ENCODE assay signal across 3 worm cellular contexts in genomic region chrIII:7891573-7892306, ce11.
TF ChIP-seq lines count a peak whose summit lies in the region.

Gene ZK688.5, minus strand, starts transcription at chrIII:7891623.
Gene fahd-1, plus strand, starts transcription at chrIII:7892256.

TF ChIP-seq in whole organism, L1 larva, 84 proteins besides CTCF, POLR2A, EP300 and RAD21 (continued from another document and continues in another):
- TF ChIP-seq hlh-17 (GFP tag; optimal IDR thresholded peaks at IDR 0.05; lab: Kevin White, UChicago; ENCODE audit: borderline replicate concordance) (no peak), tlp-1 (tag; optimal IDR thresholded peaks at IDR 0.05; lab: Kevin White, UChicago) (no peak), C34B4.2 (tag; optimal IDR thresholded peaks at IDR 0.05; lab: Kevin White, UChicago) (no peak), snpc-4 (tag; optimal IDR thresholded peaks at IDR 0.05; lab: Kevin White, UChicago) (peak; percentile 51), nhr-12 (tag; optimal IDR thresholded peaks at IDR 0.05; lab: Kevin White, UChicago) (no peak), unc-98 (GFP tag; IDR thresholded peaks at IDR 0.05; lab: Robert Waterston, UW) (no peak), ama-1 (optimal IDR thresholded peaks at IDR 0.05; lab: Kevin White, UChicago) (no peak), ceh-63 (GFP tag; optimal IDR thresholded peaks at IDR 0.05; lab: Kevin White, UChicago) (no peak), nhr-11 (tag; optimal IDR thresholded peaks at IDR 0.05; lab: Kevin White, UChicago) (no peak), ceh-82 (tag; optimal IDR thresholded peaks at IDR 0.05; lab: Kevin White, UChicago) (peak; percentile 5 to 80 (median 47)), fos-1 (tag; optimal IDR thresholded peaks at IDR 0.05; lab: Kevin White, UChicago) (no peak), egl-27 (tag; optimal IDR thresholded peaks at IDR 0.05; lab: Kevin White, UChicago) (no peak), swsn-7 (tag; optimal IDR thresholded peaks at IDR 0.05; lab: Kevin White, UChicago) (peak; percentile 76), alr-1 (tag; optimal IDR thresholded peaks at IDR 0.05; lab: Kevin White, UChicago; ENCODE audit: borderline replicate concordance) (no peak), lin-15B (tag; optimal IDR thresholded peaks at IDR 0.05; lab: Kevin White, UChicago) (no peak), lir-3 (tag; optimal IDR thresholded peaks at IDR 0.05; lab: Kevin White, UChicago; ENCODE audit: poor library complexity) (no peak), mdl-1 (tag; optimal IDR thresholded peaks at IDR 0.05; lab: Kevin White, UChicago) (peak in 1 of 2 experiments; percentile 82), tbx-2 (tag; optimal IDR thresholded peaks at IDR 0.05; lab: Kevin White, UChicago) (peak; percentile 62), pag-3 (tag; optimal IDR thresholded peaks at IDR 0.05; lab: Kevin White, UChicago; ENCODE audit: borderline replicate concordance, insufficient read depth) (no peak), zip-4 (GFP tag; optimal IDR thresholded peaks at IDR 0.05; lab: Kevin White, UChicago) (no peak), aly-2 (tag; optimal IDR thresholded peaks at IDR 0.05; lab: Kevin White, UChicago) (no peak), mab-9 (GFP tag; IDR thresholded peaks at IDR 0.05; lab: Robert Waterston, UW) (no peak), dsc-1 (tag; optimal IDR thresholded peaks at IDR 0.05; lab: Kevin White, UChicago) (peak; percentile 39), irx-1 (tag; optimal IDR thresholded peaks at IDR 0.05; lab: Kevin White, UChicago) (no peak), pqm-1 (tag; optimal IDR thresholded peaks at IDR 0.05; lab: Kevin White, UChicago) (no peak), efl-1 (optimal IDR thresholded peaks at IDR 0.05; lab: Kevin White, UChicago) (peak; percentile 72 to 77), efl-1 (GFP tag; optimal IDR thresholded peaks at IDR 0.05 in 1 of 2; lab: Kevin White, UChicago) (peak; percentile 27 to 94), elt-2 (tag; optimal IDR thresholded peaks at IDR 0.05; lab: Kevin White, UChicago) (peak; percentile 21), lsy-2 (tag; optimal IDR thresholded peaks at IDR 0.05; lab: Kevin White, UChicago) (peak; percentile 62 to 77), ztf-4 (tag; optimal IDR thresholded peaks at IDR 0.05; lab: Kevin White, UChicago) (peak; percentile 34), lin-39 (tag; optimal IDR thresholded peaks at IDR 0.05; lab: Kevin White, UChicago) (no peak), vab-15 (tag; optimal IDR thresholded peaks at IDR 0.05; lab: Kevin White, UChicago) (no peak), mep-1 (tag; optimal IDR thresholded peaks at IDR 0.05; lab: Kevin White, UChicago) (peak; percentile 70), nhr-76 (tag; optimal IDR thresholded peaks at IDR 0.05; lab: Kevin White, UChicago) (no peak), lin-35 (GFP tag; optimal IDR thresholded peaks at IDR 0.05; lab: Kevin White, UChicago) (peak; percentile 70 to 71), egl-13 (tag; optimal IDR thresholded peaks at IDR 0.05; lab: Kevin White, UChicago) (no peak), hpl-2 (GFP tag; optimal IDR thresholded peaks at IDR 0.05; lab: Kevin White, UChicago) (no peak), dpl-1 (GFP tag; optimal IDR thresholded peaks at IDR 0.05; lab: Kevin White, UChicago) (peak; percentile 43 to 50 (median 49)), unc-86 (tag; optimal IDR thresholded peaks at IDR 0.05; lab: Kevin White, UChicago) (peak; percentile 34), snu-23 (GFP tag; optimal IDR thresholded peaks at IDR 0.05; lab: Kevin White, UChicago) (peak; percentile 81), ceh-88 (GFP tag; IDR thresholded peaks at IDR 0.05; lab: Robert Waterston, UW) (no peak), nhr-237 (tag; optimal IDR thresholded peaks at IDR 0.05; lab: Kevin White, UChicago) (peak; percentile 10), hlh-4 (tag; optimal IDR thresholded peaks at IDR 0.05; lab: Kevin White, UChicago) (no peak), sox-4 (tag; optimal IDR thresholded peaks at IDR 0.05; lab: Kevin White, UChicago) (no peak)

TF ChIP-seq in whole organism, L3 larva, 47 proteins besides CTCF, POLR2A, EP300 and RAD21 (continued from another document):
- no peak for TF ChIP-seq nhr-12 (tag; optimal IDR thresholded peaks at IDR 0.05; lab: Kevin White, UChicago)
- TF ChIP-seq nhr-23 (tag; optimal IDR thresholded peaks at IDR 0.05; lab: Kevin White, UChicago), result peak; percentile 66
- no peak for TF ChIP-seq ztf-4 (tag; optimal IDR thresholded peaks at IDR 0.05; lab: Kevin White, UChicago)
- TF ChIP-seq ceh-28 (tag; optimal IDR thresholded peaks at IDR 0.05; lab: Kevin White, UChicago), result peak; percentile 66
- no peak for TF ChIP-seq fkh-10 (GFP tag; optimal IDR thresholded peaks at IDR 0.05; lab: Kevin White, UChicago)
- no peak for TF ChIP-seq nhr-28 (tag; optimal IDR thresholded peaks at IDR 0.05; lab: Kevin White, UChicago)
- peak; percentile 12 for TF ChIP-seq pqm-1 (tag; optimal IDR thresholded peaks at IDR 0.05; lab: Kevin White, UChicago)
- peak; percentile 56 for TF ChIP-seq ama-1 (optimal IDR thresholded peaks at IDR 0.05; lab: Kevin White, UChicago)
- TF ChIP-seq elt-1 (tag; optimal IDR thresholded peaks at IDR 0.05; lab: Kevin White, UChicago), result no peak
- peak; percentile 80 for TF ChIP-seq pha-4 (tag; optimal IDR thresholded peaks at IDR 0.05; lab: Kevin White, UChicago)
- no peak for TF ChIP-seq unc-39 (tag; optimal IDR thresholded peaks at IDR 0.05; lab: Kevin White, UChicago)
- TF ChIP-seq zag-1 (tag; optimal IDR thresholded peaks at IDR 0.05; lab: Kevin White, UChicago), result no peak
- TF ChIP-seq sea-2 (GFP tag; optimal IDR thresholded peaks at IDR 0.05; lab: Kevin White, UChicago), result no peak
- peak; percentile 75 for TF ChIP-seq nhr-43 (tag; optimal IDR thresholded peaks at IDR 0.05; lab: Kevin White, UChicago; ENCODE audit: poor library complexity, severe bottlenecking)
- no peak for TF ChIP-seq ceh-16 (tag; optimal IDR thresholded peaks at IDR 0.05; lab: Kevin White, UChicago)
- no peak for TF ChIP-seq fkh-2 (tag; optimal IDR thresholded peaks at IDR 0.05; lab: Kevin White, UChicago)
- no peak for TF ChIP-seq nhr-237 (tag; optimal IDR thresholded peaks at IDR 0.05; lab: Kevin White, UChicago)
- TF ChIP-seq snpc-4 (tag; optimal IDR thresholded peaks at IDR 0.05; lab: Kevin White, UChicago), result peak; percentile 47
- TF ChIP-seq nhr-25 (tag; optimal IDR thresholded peaks at IDR 0.05; lab: Kevin White, UChicago), result peak; percentile 91
- no peak for TF ChIP-seq ztf-11 (tag; optimal IDR thresholded peaks at IDR 0.05; lab: Kevin White, UChicago)
- peak; percentile 44 for TF ChIP-seq egl-5 (tag; optimal IDR thresholded peaks at IDR 0.05; lab: Kevin White, UChicago)
- TF ChIP-seq eor-1 (tag; optimal IDR thresholded peaks at IDR 0.05; lab: Kevin White, UChicago), result no peak
- TF ChIP-seq ceh-82 (tag; optimal IDR thresholded peaks at IDR 0.05; lab: Kevin White, UChicago), result peak; percentile 25
- peak; percentile 77 for TF ChIP-seq hmg-11 (tag; optimal IDR thresholded peaks at IDR 0.05; lab: Kevin White, UChicago)
- no peak for TF ChIP-seq aly-2 (tag; optimal IDR thresholded peaks at IDR 0.05; lab: Kevin White, UChicago)
- TF ChIP-seq skn-1 (tag; optimal IDR thresholded peaks at IDR 0.05; lab: Kevin White, UChicago), result no peak
- no peak for TF ChIP-seq tbx-2 (tag; optimal IDR thresholded peaks at IDR 0.05; lab: Kevin White, UChicago)

TF ChIP-seq in whole organism, young adult, 124 proteins besides CTCF, POLR2A, EP300 and RAD21 (continued from another document and continues in another):
- TF ChIP-seq F57A8.1 (GFP tag; optimal IDR thresholded peaks at IDR 0.05; lab: Kevin White, UChicago) (no peak), aptf-2 (GFP tag; conservative IDR thresholded peaks at IDR 0.05; lab: Robert Waterston, UW) (no peak), atf-7 (tag; optimal IDR thresholded peaks at IDR 0.05; lab: Kevin White, UChicago) (no peak), let-526 (GFP tag; IDR thresholded peaks at IDR 0.05; lab: Robert Waterston, UW) (peak; percentile 50; the same call in 1 of the 2 replicates), ztf-3 (GFP tag; optimal IDR thresholded peaks at IDR 0.05; lab: Kevin White, UChicago) (no peak), ceh-91 (GFP tag; IDR thresholded peaks at IDR 0.05; lab: Robert Waterston, UW) (no peak), B0336.3 (GFP tag; IDR thresholded peaks at IDR 0.05; lab: Robert Waterston, UW) (0 out of 2 replicates have a peak, but pooled peaks have one; percentile 52), snpc-1.1 (tag; optimal IDR thresholded peaks at IDR 0.05; lab: Kevin White, UChicago; ENCODE audit: insufficient read depth) (no peak), efl-1 (GFP tag; optimal IDR thresholded peaks at IDR 0.05; lab: Kevin White, UChicago) (no peak), athp-1 (tag; optimal IDR thresholded peaks at IDR 0.05; lab: Kevin White, UChicago) (no peak), ztf-18 (tag; optimal IDR thresholded peaks at IDR 0.05; lab: Kevin White, UChicago) (no peak), lin-35 (GFP tag; optimal IDR thresholded peaks at IDR 0.05; lab: Kevin White, UChicago) (no peak), hlh-26 (GFP tag; conservative IDR thresholded peaks at IDR 0.05; lab: Robert Waterston, UW) (no peak), rpc-1 (optimal IDR thresholded peaks at IDR 0.05; lab: Kevin White, UChicago) (no peak), rpc-1 (tag; optimal IDR thresholded peaks at IDR 0.05; lab: Kevin White, UChicago) (no peak), nhr-120 (GFP tag; IDR thresholded peaks at IDR 0.05; lab: Robert Waterston, UW) (no peak), xnd-1 (tag; optimal IDR thresholded peaks at IDR 0.05; lab: Kevin White, UChicago) (no peak), nhr-80 (tag; optimal IDR thresholded peaks at IDR 0.05; lab: Kevin White, UChicago) (peak; percentile 91), B0261.1 (tag; optimal IDR thresholded peaks at IDR 0.05; lab: Kevin White, UChicago) (no peak), him-1 (tag; optimal IDR thresholded peaks at IDR 0.05; lab: Kevin White, UChicago) (no peak), fkh-3 (tag; optimal IDR thresholded peaks at IDR 0.05; lab: Kevin White, UChicago) (no peak), egl-18 (GFP tag; IDR thresholded peaks at IDR 0.05; lab: Robert Waterston, UW) (no peak), rcor-1 (GFP tag; IDR thresholded peaks at IDR 0.05; lab: Robert Waterston, UW) (no peak; the same call in 1 of the 2 replicates), ZK185.1 (tag; optimal IDR thresholded peaks at IDR 0.05; lab: Kevin White, UChicago; ENCODE audit: poor library complexity, severe bottlenecking) (peak; percentile 26), zim-3 (tag; optimal IDR thresholded peaks at IDR 0.05; lab: Kevin White, UChicago) (no peak), unc-62 (GFP tag; optimal IDR thresholded peaks at IDR 0.05; lab: Kevin White, UChicago) (peak; percentile 23), ceh-100 (GFP tag; IDR thresholded peaks at IDR 0.05; lab: Robert Waterston, UW) (no peak), dpff-1 (tag; optimal IDR thresholded peaks at IDR 0.05; lab: Kevin White, UChicago) (no peak), lsy-27 (tag; optimal IDR thresholded peaks at IDR 0.05; lab: Kevin White, UChicago; ENCODE audit: borderline replicate concordance, insufficient read depth) (peak; percentile 71), attf-3 (GFP tag; conservative IDR thresholded peaks at IDR 0.05; lab: Robert Waterston, UW) (0 out of 2 replicates have a peak, but pooled peaks have one; percentile 22), T26A5.8 (tag; optimal IDR thresholded peaks at IDR 0.05; lab: Kevin White, UChicago) (no peak), snpc-1.3 (tag; optimal IDR thresholded peaks at IDR 0.05; lab: Kevin White, UChicago; ENCODE audit: insufficient read depth) (no peak), egl-44 (GFP tag; IDR thresholded peaks at IDR 0.05; lab: Robert Waterston, UW) (no peak), ccch-3 (GFP tag; optimal IDR thresholded peaks at IDR 0.05; lab: Kevin White, UChicago) (no peak), lir-1 (GFP tag; conservative IDR thresholded peaks at IDR 0.05; lab: Robert Waterston, UW) (no peak), ets-4 (GFP tag; optimal IDR thresholded peaks at IDR 0.05; lab: Kevin White, UChicago) (no peak), ztf-25 (GFP tag; IDR thresholded peaks at IDR 0.05; lab: Robert Waterston, UW) (no peak), unc-130 (GFP tag; optimal IDR thresholded peaks at IDR 0.05; lab: Kevin White, UChicago) (no peak), die-1 (tag; optimal IDR thresholded peaks at IDR 0.05; lab: Kevin White, UChicago) (no peak), Y79H2A.3 (GFP tag; conservative IDR thresholded peaks at IDR 0.05; lab: Robert Waterston, UW) (no peak), tbx-9 (tag; optimal IDR thresholded peaks at IDR 0.05; lab: Kevin White, UChicago; ENCODE audit: borderline replicate concordance) (no peak), Y53F4B.3 (GFP tag; IDR thresholded peaks at IDR 0.05; lab: Robert Waterston, UW) (no peak), rec-8 (tag; optimal IDR thresholded peaks at IDR 0.05; lab: Kevin White, UChicago) (no peak), nfya-1 (tag; optimal IDR thresholded peaks at IDR 0.05; lab: Kevin White, UChicago; ENCODE audit: borderline replicate concordance, insufficient read depth) (no peak), somi-1 (GFP tag; optimal IDR thresholded peaks at IDR 0.05; lab: Kevin White, UChicago) (peak; percentile 43), D2030.7 (GFP tag; IDR thresholded peaks at IDR 0.05; lab: Robert Waterston, UW) (no peak), lin-40 (tag; optimal IDR thresholded peaks at IDR 0.05; lab: Kevin White, UChicago) (peak; percentile 69), bed-2 (GFP tag; IDR thresholded peaks at IDR 0.05; lab: Robert Waterston, UW) (no peak), K12H6.12 (tag; optimal IDR thresholded peaks at IDR 0.05; lab: Kevin White, UChicago) (peak; percentile 34), hmg-1.2 (GFP tag; IDR thresholded peaks at IDR 0.05; lab: Robert Waterston, UW) (peak; percentile 87; the same call in 1 of the 2 replicates), cebp-1 (GFP tag; IDR thresholded peaks at IDR 0.05; lab: Robert Waterston, UW) (no peak), cebp-1 (tag; optimal IDR thresholded peaks at IDR 0.05; lab: Kevin White, UChicago) (peak; percentile 75), C06A6.2 (GFP tag; conservative IDR thresholded peaks at IDR 0.05; lab: Robert Waterston, UW) (0 out of 2 replicates have a peak, but pooled peaks have one; percentile 35), mel-28 (tag; optimal IDR thresholded peaks at IDR 0.05; lab: Kevin White, UChicago; ENCODE audit: borderline replicate concordance) (no peak), dox-1 (GFP tag; IDR thresholded peaks at IDR 0.05; lab: Robert Waterston, UW) (no peak; the same call in 1 of the 2 replicates), Y53G8AR.9 (GFP tag; conservative IDR thresholded peaks at IDR 0.05; lab: Robert Waterston, UW) (peak; percentile 56; the same call in 1 of the 2 replicates), madf-3 (GFP tag; IDR thresholded peaks at IDR 0.05; lab: Robert Waterston, UW) (no peak), tbp1 (GFP tag; optimal IDR thresholded peaks at IDR 0.05; lab: Kevin White, UChicago) (peak; percentile 45), aptf-3 (GFP tag; IDR thresholded peaks at IDR 0.05; lab: Robert Waterston, UW) (no peak), ztf-22 (GFP tag; optimal IDR thresholded peaks at IDR 0.05; lab: Kevin White, UChicago) (no peak), nfya-2 (GFP tag; IDR thresholded peaks at IDR 0.05; lab: Robert Waterston, UW) (no peak), bed-1 (GFP tag; IDR thresholded peaks at IDR 0.05; lab: Robert Waterston, UW) (no peak), lag-1 (GFP tag; IDR thresholded peaks at IDR 0.05; lab: Robert Waterston, UW) (no peak), B0019.2 (GFP tag; conservative IDR thresholded peaks at IDR 0.05; lab: Robert Waterston, UW) (no peak), mcd-1 (GFP tag; IDR thresholded peaks at IDR 0.05; lab: Robert Waterston, UW) (no peak; the same call in 1 of the 2 replicates), F10E7.11 (tag; optimal IDR thresholded peaks at IDR 0.05; lab: Kevin White, UChicago) (no peak), nhr-90 (tag; optimal IDR thresholded peaks at IDR 0.05; lab: Kevin White, UChicago) (no peak), T07F8.4 (tag; optimal IDR thresholded peaks at IDR 0.05; lab: Kevin White, UChicago) (no peak), attf-5 (GFP tag; optimal IDR thresholded peaks at IDR 0.05; lab: Kevin White, UChicago) (peak; percentile 86), akir-1 (GFP tag; optimal IDR thresholded peaks at IDR 0.05; lab: Kevin White, UChicago) (no peak), snpc-4 (GFP tag; optimal IDR thresholded peaks at IDR 0.05; lab: Kevin White, UChicago) (no peak), snpc-4 (tag; optimal IDR thresholded peaks at IDR 0.05; lab: Kevin White, UChicago) (peak in 3 of 4 experiments; percentile 2 to 48 (median 12))
